Fruit fly (Drosophila melanogaster): Measurements from ENCODE around the gene msl-1.

The msl-1 gene

DNA sequence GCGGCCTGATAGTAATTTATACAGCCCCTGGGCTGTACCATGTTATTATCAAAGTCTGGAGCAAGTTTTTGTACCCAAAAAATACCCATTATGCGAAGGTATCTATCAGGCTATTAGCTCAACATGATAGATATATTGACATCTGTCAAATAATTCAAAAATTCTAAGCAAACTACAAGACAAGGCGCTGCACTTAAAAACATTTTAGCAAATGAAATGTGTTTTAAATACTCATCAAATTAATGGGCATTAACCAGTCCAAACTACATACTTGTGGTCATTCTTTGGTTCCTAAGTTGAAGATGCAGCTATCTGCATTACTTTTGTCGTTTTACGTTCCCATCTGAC, 35.3 kb downstream of the msl-1 start (continued):
- TF ChIP-seq ap (GFP tag; IDR thresholded peaks at IDR 0.05) (peak; percentile 22; the same call in 1 of the 2 replicates), wek (GFP tag; optimal IDR thresholded peaks at IDR 0.05) (no peak), CG7987 (GFP tag; optimal IDR thresholded peaks at IDR 0.05) (peak; percentile 27), CG8281 (tag; optimal IDR thresholded peaks at IDR 0.05) (peak; percentile 37), CG18476 (GFP tag; optimal IDR thresholded peaks at IDR 0.05) (peak; percentile 58), pan (optimal IDR thresholded peaks at IDR 0.05) (no peak), pan (GFP tag; optimal IDR thresholded peaks at IDR 0.05 in 1 of 2, IDR thresholded peaks at IDR 0.05 in 1 of 2) (peak in 1 of 2 experiments; percentile 72), Dek (tag; optimal IDR thresholded peaks at IDR 0.05) (no peak), B-H2 (GFP tag; optimal IDR thresholded peaks at IDR 0.05) (no peak), CG11247 (GFP tag; IDR thresholded peaks at IDR 0.05) (peak; percentile 48; the same call in 1 of the 2 replicates), Spps (tag; optimal IDR thresholded peaks at IDR 0.05) (peak; percentile 83), C15 (GFP tag; IDR thresholded peaks at IDR 0.05) (no peak), CG11723 (GFP tag; optimal IDR thresholded peaks at IDR 0.05) (peak; percentile 30), sr (GFP tag; IDR thresholded peaks at IDR 0.05) (no peak), CG4820 (GFP tag; optimal IDR thresholded peaks at IDR 0.05) (peak; percentile 85), salm (tag; optimal IDR thresholded peaks at IDR 0.05) (no peak), Chrac-16 (GFP tag; optimal IDR thresholded peaks at IDR 0.05) (peak; percentile 15), CG9727 (GFP tag; optimal IDR thresholded peaks at IDR 0.05) (peak; percentile 79), CG17802 (tag; optimal IDR thresholded peaks at IDR 0.05) (peak; percentile 66), lab (GFP tag; optimal IDR thresholded peaks at IDR 0.05) (peak; percentile 79), Pdp1 (GFP tag; optimal IDR thresholded peaks at IDR 0.05) (peak; percentile 51 to 75), CHES-1-like (GFP tag; optimal IDR thresholded peaks at IDR 0.05) (no peak), CG10366 (GFP tag; IDR thresholded peaks at IDR 0.05) (peak; percentile 66), h (optimal IDR thresholded peaks at IDR 0.05) (no peak), jing (GFP tag; optimal IDR thresholded peaks at IDR 0.05) (peak; percentile 72), Hmx (GFP tag; optimal IDR thresholded peaks at IDR 0.05) (no peak), trh (GFP tag; optimal IDR thresholded peaks at IDR 0.05) (peak; percentile 34), CG12104 (GFP tag; optimal IDR thresholded peaks at IDR 0.05) (peak; percentile 52), usp (GFP tag; optimal IDR thresholded peaks at IDR 0.05) (no peak), psq (GFP tag; optimal IDR thresholded peaks at IDR 0.05) (peak; percentile 15), CG18764 (GFP tag; optimal IDR thresholded peaks at IDR 0.05) (peak; percentile 63), CTCF (GFP tag; optimal IDR thresholded peaks at IDR 0.05) (no peak), her (GFP tag; optimal IDR thresholded peaks at IDR 0.05) (peak; percentile 39), CG18011 (GFP tag; optimal IDR thresholded peaks at IDR 0.05) (no peak), CG5245 (GFP tag; optimal IDR thresholded peaks at IDR 0.05) (peak; percentile 86), Lim3 (GFP tag; IDR thresholded peaks at IDR 0.05) (no peak), bowl (GFP tag; IDR thresholded peaks at IDR 0.05) (no peak), Atf-2 (GFP tag; optimal IDR thresholded peaks at IDR 0.05) (peak; percentile 4), Hand (GFP tag; optimal IDR thresholded peaks at IDR 0.05) (no peak), CG11398 (GFP tag; optimal IDR thresholded peaks at IDR 0.05) (no peak), lilli (GFP tag; optimal IDR thresholded peaks at IDR 0.05) (peak; percentile 47), dan (GFP tag; IDR thresholded peaks at IDR 0.05) (peak; percentile 54; the same call in 1 of the 2 replicates), NC2α (GFP tag; optimal IDR thresholded peaks at IDR 0.05) (peak; percentile 29), CG9797 (GFP tag; optimal IDR thresholded peaks at IDR 0.05) (no peak), gcm2 (GFP tag; optimal IDR thresholded peaks at IDR 0.05) (no peak), sens-2 (GFP tag; IDR thresholded peaks at IDR 0.05) (peak; percentile 56; the same call in 1 of the 2 replicates), CG14050 (GFP tag; IDR thresholded peaks at IDR 0.05) (0 out of 3 replicates have a peak, but pooled peaks have one; percentile 13), Ptx1 (GFP tag; IDR thresholded peaks at IDR 0.05) (peak; percentile 77), CG4854 (GFP tag; optimal IDR thresholded peaks at IDR 0.05) (peak; percentile 67), tap (tag; optimal IDR thresholded peaks at IDR 0.05) (peak; percentile 78), CG3995 (GFP tag; optimal IDR thresholded peaks at IDR 0.05) (no peak), CG17829 (tag; optimal IDR thresholded peaks at IDR 0.05) (peak; percentile 86), org-1 (GFP tag; optimal IDR thresholded peaks at IDR 0.05) (peak; percentile 15)
